Fruit fly (Drosophila melanogaster) whole organism, embryonic: ENCODE data around the gene Spn28Dc.

ENCODE experiments used
- Atf6 ChIP-seq: fragments of 200-800 bp; sonication (Bioruptor generic); IDR thresholded peaks from 2 replicates; pipeline ENCODE4 v1.3.6; 2022; ENCODE audit warnings: missing biosample characterization, missing genetic modification characterization
- Bgb ChIP-seq: fragments of 200-800 bp; sonication (Bioruptor generic); IDR thresholded peaks from 2 replicates; pipeline ENCODE4 v1.3.6; 2022; ENCODE audit warnings: missing biosample characterization, missing genetic modification characterization; ENCODE audit not compliant: partially characterized antibody
- CG11504 ChIP-seq: fragments of 200-800 bp; sonication (Bioruptor generic); optimal IDR thresholded peaks from 3 replicates; lab custom pipeline; 2019; ENCODE audit warnings: missing biosample characterization, mild to moderate bottlenecking, missing genetic modification characterization, moderate library complexity
- CG11696 ChIP-seq: fragments of 200-800 bp; sonication (Bioruptor generic); IDR thresholded peaks from 2 replicates; pipeline ENCODE4 v1.3.6; 2022; ENCODE audit warnings: missing biosample characterization, missing genetic modification characterization
- CG12391 ChIP-seq: fragments of 200-800 bp; sonication (Bioruptor generic); optimal IDR thresholded peaks from 3 replicates; lab custom pipeline; 2018; ENCODE audit warnings: missing biosample characterization, mild to moderate bottlenecking, missing genetic modification characterization, moderate library complexity
- CG18262 ChIP-seq: fragments of 200-800 bp; optimal IDR thresholded peaks from 3 replicates; lab custom pipeline; 2019; ENCODE audit warnings: missing biosample characterization, mild to moderate bottlenecking, missing genetic modification characterization, moderate library complexity
- CG2199 ChIP-seq: fragments of 200-800 bp; sonication (Bioruptor generic); IDR thresholded peaks from 3 replicates; pipeline ENCODE4 v1.3.6; 2022; ENCODE audit warnings: missing biosample characterization, missing genetic modification characterization
- CG32772 ChIP-seq: fragments of 200-800 bp; sonication (Bioruptor generic); IDR thresholded peaks from 2 replicates; pipeline ENCODE4 v1.3.6; 2022; ENCODE audit warnings: missing biosample characterization, missing genetic modification characterization
- CG3838 ChIP-seq: fragments of 200-800 bp; sonication (Bioruptor generic); optimal IDR thresholded peaks from 3 replicates; lab custom pipeline; 2016; ENCODE audit warnings: missing biosample characterization, missing genetic modification characterization
- CG4820 ChIP-seq: fragments of 200-800 bp; sonication (Bioruptor generic); optimal IDR thresholded peaks from 3 replicates; lab custom pipeline; 2016; ENCODE audit warnings: missing biosample characterization, missing genetic modification characterization
- CG6813 ChIP-seq: fragments of 200-800 bp; sonication (Bioruptor generic); optimal IDR thresholded peaks from 2 replicates; lab custom pipeline; 2017; ENCODE audit warnings: missing biosample characterization, missing genetic modification characterization, mild to moderate bottlenecking, moderate library complexity, missing genetic modification reagents
- CG7745 ChIP-seq: fragments of 200-800 bp; sonication (Bioruptor generic); optimal IDR thresholded peaks from 2 replicates; lab custom pipeline; 2018; ENCODE audit warnings: missing biosample characterization, mild to moderate bottlenecking, missing genetic modification characterization, moderate library complexity
- CG7928 ChIP-seq: fragments of 200-800 bp; sonication (Bioruptor generic); optimal IDR thresholded peaks from 2 replicates; lab custom pipeline; 2017; ENCODE audit warnings: missing biosample characterization, mild to moderate bottlenecking, missing genetic modification characterization
- CG9797 ChIP-seq: fragments of 200-800 bp; sonication (Bioruptor generic); optimal IDR thresholded peaks from 3 replicates; lab custom pipeline; 2018; ENCODE audit warnings: missing biosample characterization, mild to moderate bottlenecking, missing genetic modification characterization
- CHES-1-like ChIP-seq: fragments of 200-800 bp; sonication (Bioruptor generic); optimal IDR thresholded peaks from 2 replicates; lab custom pipeline; 2016; ENCODE audit warnings: missing biosample characterization, missing genetic modification characterization
- CTCF ChIP-seq: fragments of 200-800 bp; sonication (Bioruptor generic); optimal IDR thresholded peaks from 2 replicates; lab custom pipeline; 2017; ENCODE audit warnings: missing biosample characterization, mild to moderate bottlenecking, missing genetic modification characterization, moderate library complexity
- Dll ChIP-seq: fragments of 200-800 bp; sonication (Bioruptor generic); IDR thresholded peaks from 4 replicates; pipeline ENCODE4 v1.3.6; 2022; ENCODE audit warnings: missing biosample characterization, missing genetic modification characterization; ENCODE audit not compliant: partially characterized antibody
- Ets65A ChIP-seq: fragments of 200-800 bp; sonication (Bioruptor generic); peaks from one replicate; lab custom pipeline; 2016; ENCODE audit warnings: missing biosample characterization, missing genetic modification characterization
- H2.0 ChIP-seq: fragments of 200-800 bp; sonication (Bioruptor generic); IDR thresholded peaks from 2 replicates; pipeline ENCODE4 v1.3.6; 2022; ENCODE audit warnings: missing biosample characterization, missing genetic modification characterization
- HLH3B ChIP-seq: fragments of 200-800 bp; sonication (Bioruptor generic); IDR thresholded peaks from 2 replicates; pipeline ENCODE4 v1.3.6; 2022; ENCODE audit warnings: missing biosample characterization, missing genetic modification characterization
- Hmr ChIP-seq: fragments of 200-800 bp; sonication (Bioruptor generic); optimal IDR thresholded peaks from 3 replicates; lab custom pipeline; 2017; ENCODE audit warnings: mild to moderate bottlenecking, missing biosample characterization, missing genetic modification reagents, missing genetic modification characterization
- Lpt ChIP-seq: fragments of >200 bp; optimal IDR thresholded peaks from 2 replicates; lab custom pipeline; 2018; ENCODE audit warnings: missing biosample characterization, missing genetic modification characterization
- MBD-R2 ChIP-seq: fragments of 200-800 bp; sonication (Bioruptor generic); IDR thresholded peaks from 2 replicates; pipeline ENCODE4 v1.3.6; 2022; ENCODE audit warnings: missing biosample characterization, missing genetic modification characterization
- Mes4 ChIP-seq: fragments of 200-800 bp; sonication (Bioruptor generic); optimal IDR thresholded peaks from 2 replicates; lab custom pipeline; 2016; ENCODE audit warnings: missing biosample characterization, missing genetic modification characterization
- Myb ChIP-seq: fragments of 200-800 bp; sonication (Bioruptor generic); optimal IDR thresholded peaks from 2 replicates; lab custom pipeline; 2016; ENCODE audit warnings: missing biosample characterization, missing genetic modification characterization
- NfI ChIP-seq: fragments of 200-800 bp; sonication (Bioruptor generic); optimal IDR thresholded peaks from 3 replicates; lab custom pipeline; 2018; ENCODE audit warnings: missing biosample characterization, mild to moderate bottlenecking, missing genetic modification characterization, moderate library complexity
- Opbp ChIP-seq: fragments of 200-800 bp; sonication (Bioruptor generic); IDR thresholded peaks from 3 replicates; pipeline ENCODE4 v1.3.6; 2022; ENCODE audit warnings: missing biosample characterization, missing genetic modification characterization; ENCODE audit not compliant: partially characterized antibody
- Six4 ChIP-seq: fragments of 200-800 bp; sonication (Bioruptor generic); optimal IDR thresholded peaks from 2 replicates; lab custom pipeline; 2016; ENCODE audit warnings: missing biosample characterization, missing genetic modification characterization
- Ssrp ChIP-seq: fragments of 200-800 bp; sonication (Bioruptor generic); optimal IDR thresholded peaks from 2 replicates; lab custom pipeline; 2018; ENCODE audit warnings: missing biosample characterization, mild to moderate bottlenecking, missing genetic modification characterization, moderate library complexity
- Vsx1 ChIP-seq: fragments of 200-800 bp; sonication (Bioruptor generic); optimal IDR thresholded peaks from 2 replicates; lab custom pipeline; 2017; ENCODE audit warnings: missing biosample characterization, mild to moderate bottlenecking, missing genetic modification characterization, missing genetic modification reagents
- bbx ChIP-seq: fragments of 200-800 bp; sonication (Bioruptor generic); IDR thresholded peaks from 2 replicates; pipeline ENCODE4 v1.3.6; 2022; ENCODE audit warnings: missing biosample characterization, missing genetic modification characterization; ENCODE audit not compliant: partially characterized antibody
- btn ChIP-seq: fragments of 200-800 bp; sonication (Bioruptor generic); optimal IDR thresholded peaks from 2 replicates; lab custom pipeline; 2016; ENCODE audit warnings: missing biosample characterization, missing genetic modification characterization
- dati ChIP-seq: fragments of 200-800 bp; sonication (Bioruptor generic); IDR thresholded peaks from 2 replicates; pipeline ENCODE4 v1.3.6; 2022; ENCODE audit warnings: missing biosample characterization, missing genetic modification characterization
- dm ChIP-seq: fragments of 200-800 bp; sonication (Bioruptor generic); optimal IDR thresholded peaks from 3 replicates; lab custom pipeline; 2016; ENCODE audit warnings: missing biosample characterization, missing genetic modification characterization
- dmrt11E ChIP-seq: fragments of 200-800 bp; sonication (Bioruptor generic); optimal IDR thresholded peaks from 3 replicates; lab custom pipeline; 2018; ENCODE audit warnings: missing biosample characterization, mild to moderate bottlenecking, missing genetic modification characterization, moderate library complexity
- exex ChIP-seq: fragments of 200-800 bp; sonication (Bioruptor generic); optimal IDR thresholded peaks from 4 replicates; lab custom pipeline; 2018; ENCODE audit warnings: missing biosample characterization, mild to moderate bottlenecking, missing genetic modification characterization, moderate library complexity
- fru ChIP-seq: fragments of >200 bp; optimal IDR thresholded peaks from 2 replicates; lab custom pipeline; 2017
- gcm ChIP-seq: fragments of 200-800 bp; sonication (Bioruptor generic); optimal IDR thresholded peaks from 2 replicates; lab custom pipeline; 2019; ENCODE audit warnings: missing biosample characterization, mild to moderate bottlenecking, missing genetic modification characterization, moderate library complexity
- gfzf ChIP-seq: fragments of 200-800 bp; sonication (Bioruptor generic); optimal IDR thresholded peaks from 2 replicates; lab custom pipeline; 2016; ENCODE audit warnings: missing biosample characterization, mild to moderate bottlenecking, missing genetic modification characterization, moderate library complexity
- grn ChIP-seq: fragments of 200-800 bp; sonication (Bioruptor generic); optimal IDR thresholded peaks from 3 replicates; lab custom pipeline; 2017; ENCODE audit warnings: missing biosample characterization, missing genetic modification characterization
- gro ChIP-seq: fragments of 200-800 bp; sonication (Bioruptor generic); optimal IDR thresholded peaks from 2 replicates; lab custom pipeline; 2016; ENCODE audit warnings: missing biosample characterization, missing genetic modification characterization
- her ChIP-seq: fragments of 200-800 bp; sonication (Bioruptor generic); optimal IDR thresholded peaks from 2 replicates; lab custom pipeline; 2016; ENCODE audit warnings: missing biosample characterization, missing genetic modification characterization
- inv ChIP-seq: fragments of 200-800 bp; sonication (Bioruptor generic); IDR thresholded peaks from 2 replicates; pipeline ENCODE4 v1.3.6; 2022; ENCODE audit warnings: missing biosample characterization, missing genetic modification characterization; ENCODE audit not compliant: partially characterized antibody
- jigr1 ChIP-seq: fragments of 200-800 bp; sonication (Bioruptor generic); IDR thresholded peaks from 3 replicates; pipeline ENCODE4 v1.3.6; 2022; ENCODE audit warnings: missing biosample characterization, missing genetic modification characterization
- jing ChIP-seq: fragments of 200-800 bp; sonication (Bioruptor generic); optimal IDR thresholded peaks from 2 replicates; lab custom pipeline; 2018; ENCODE audit warnings: missing biosample characterization, mild to moderate bottlenecking, missing genetic modification characterization
- jumu ChIP-seq: fragments of 200-800 bp; sonication (Bioruptor generic); optimal IDR thresholded peaks from 3 replicates; lab custom pipeline; 2016; ENCODE audit warnings: missing biosample characterization, missing genetic modification characterization
- lab ChIP-seq: fragments of 200-800 bp; sonication (Bioruptor generic); optimal IDR thresholded peaks from 3 replicates; lab custom pipeline; 2017; ENCODE audit warnings: missing biosample characterization, missing genetic modification characterization, mild to moderate bottlenecking, moderate library complexity, missing genetic modification reagents
- otp ChIP-seq: fragments of 200-800 bp; sonication (Bioruptor generic); IDR thresholded peaks from 3 replicates; pipeline ENCODE4, ENCODE4 v1.3.6; 2022; ENCODE audit warnings: missing biosample characterization, missing genetic modification characterization
- pzg ChIP-seq: fragments of 200-800 bp; sonication (Bioruptor generic); optimal IDR thresholded peaks from 3 replicates; lab custom pipeline; 2018; ENCODE audit warnings: missing biosample characterization, mild to moderate bottlenecking, missing genetic modification characterization, moderate library complexity
- row ChIP-seq: fragments of 200-800 bp; sonication (Bioruptor generic); IDR thresholded peaks from 3 replicates; pipeline ENCODE4 v1.3.6; 2022; ENCODE audit warnings: missing biosample characterization, missing genetic modification characterization
- sens ChIP-seq: fragments of 200-800 bp; sonication (Bioruptor generic); peaks from one replicate; lab custom pipeline; 2016; ENCODE audit warnings: missing biosample characterization, missing genetic modification characterization
- sisA ChIP-seq: fragments of 200-800 bp; sonication (Bioruptor generic); IDR thresholded peaks from 2 replicates; pipeline ENCODE4 v1.3.6; 2022; ENCODE audit warnings: missing biosample characterization, missing genetic modification characterization
- zf30C ChIP-seq: fragments of 200-800 bp; sonication (Bioruptor generic); optimal IDR thresholded peaks from 3 replicates; lab custom pipeline; 2018; ENCODE audit warnings: missing biosample characterization, mild to moderate bottlenecking, missing genetic modification characterization

Spn28Dc gene

DNA sequence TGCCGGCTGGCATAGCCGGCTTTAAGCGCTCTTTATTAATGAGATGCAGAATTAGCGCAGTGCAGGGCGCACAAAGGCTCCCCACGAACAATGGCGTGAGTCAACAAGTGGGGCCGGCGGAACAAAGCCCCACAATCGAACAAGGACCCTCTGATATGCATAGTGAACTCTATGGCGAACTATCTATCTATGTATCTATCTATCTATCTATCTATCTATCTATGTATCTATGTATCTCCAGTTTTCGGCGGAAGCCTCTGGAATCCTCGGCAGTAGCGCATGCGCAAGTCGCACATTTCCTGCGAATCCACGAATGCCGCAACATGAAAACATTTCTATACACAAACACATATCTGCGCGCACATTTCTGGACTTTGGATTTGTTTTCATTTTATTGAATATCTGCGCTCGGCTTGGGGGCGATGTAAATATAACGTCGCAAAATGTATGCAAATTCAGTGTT, 6.4 kb downstream of the Spn28Dc start (continued):
- TF ChIP-seq CG11696 (GFP tag; lab: Robert Waterston, UW) (no peak), CG9797 (GFP tag; lab: Kevin White, UChicago) (no peak), Lpt (no peak), CG7928 (GFP tag; lab: Kevin White, UChicago) (peak; percentile 8), Hmr (peak; percentile 55), CG12391 (tag; lab: Kevin White, UChicago) (no peak), Mes4 (GFP tag; lab: Kevin White, UChicago) (no peak), sens (GFP tag; lab: Kevin White, UChicago) (peak; percentile 72), btn (GFP tag; lab: Kevin White, UChicago) (no peak), gcm (GFP tag; lab: Kevin White, UChicago) (no peak), CHES-1-like (GFP tag; lab: Kevin White, UChicago) (no peak), jing (GFP tag; lab: Kevin White, UChicago) (no peak), dmrt11E (tag; lab: Kevin White, UChicago) (no peak), Vsx1 (no peak), CG11504 (no peak), CG32772 (no peak), Bgb (GFP tag; lab: Robert Waterston, UW) (no peak), her (peak; percentile 49), CG18262 (no peak), Myb (GFP tag; lab: Kevin White, UChicago) (peak; percentile 12), CTCF (no peak)
- TF ChIP-seq, all 482 proteins: peak for 113

dm6 chr2L:7998655-7999054, 8.4 kb downstream of the Spn28Dc start, which contains the start of gene Sirup:
Gene Sirup (plus strand): TSS chr2L:7998869.
- TF ChIP-seq Six4 (GFP tag; lab: Kevin White, UChicago) (no peak), dm (GFP tag; lab: Kevin White, UChicago) (peak; percentile 18), CG4820 (GFP tag; lab: Kevin White, UChicago) (no peak), HLH3B (GFP tag; lab: Robert Waterston, UW) (no peak), sens (GFP tag; lab: Kevin White, UChicago) (no peak), otp (GFP tag; lab: Robert Waterston, UW) (no peak), gfzf (GFP tag; lab: Kevin White, UChicago) (peak; percentile 91), sisA (GFP tag; lab: Robert Waterston, UW) (no peak), CG6813 (GFP tag; lab: Kevin White, UChicago) (no peak), CG3838 (GFP tag; lab: Kevin White, UChicago) (peak; percentile 43), zf30C (GFP tag; lab: Kevin White, UChicago) (no peak), fru (lab: Kevin White, UChicago) (no peak), dati (GFP tag; lab: Robert Waterston, UW) (no peak), CG2199 (GFP tag; lab: Robert Waterston, UW) (peak; percentile 89), jigr1 (GFP tag; lab: Robert Waterston, UW) (no peak), Ets65A (GFP tag; lab: Kevin White, UChicago) (no peak), bbx (GFP tag; lab: Robert Waterston, UW) (peak; percentile 60), NfI (GFP tag; lab: Kevin White, UChicago) (no peak), CG7745 (no peak), lab (GFP tag; lab: Kevin White, UChicago) (no peak), pzg (GFP tag; lab: Kevin White, UChicago) (peak; percentile 92), MBD-R2 (GFP tag; lab: Robert Waterston, UW) (peak; percentile 89), Ssrp (no peak), exex (tag; lab: Kevin White, UChicago) (no peak), gro (GFP tag; lab: Kevin White, UChicago) (peak; percentile 21), Dll (GFP tag; lab: Robert Waterston, UW) (peak; percentile 19; the same call in 1 of the 4 replicates), inv (GFP tag; lab: Robert Waterston, UW) (no peak), row (GFP tag; lab: Robert Waterston, UW) (peak; percentile 25; the same call in 2 of the 3 replicates), grn (GFP tag; lab: Kevin White, UChicago) (no peak), Opbp (peak; percentile 80), jumu (GFP tag; lab: Kevin White, UChicago) (no peak), H2.0 (GFP tag; lab: Robert Waterston, UW) (no peak), Atf6 (GFP tag; lab: Robert Waterston, UW) (no peak)
